Worm (Caenorhabditis elegans) whole organism, midembryonic: ENCODE results near the gene math-33.

ENCODE experiments used
- T22C8.4 ChIP-seq: fragments of 200-800 bp; sonication (Bioruptor generic); IDR thresholded peaks from 2 replicates; pipeline ENCODE4 v1.3.6; 2022; ENCODE audit warnings: missing genetic modification characterization, missing compliant biosample characterization
- cog-1 ChIP-seq: sonication (generic microtip); optimal IDR thresholded peaks from 2 replicates; lab custom pipeline; 2016; ENCODE audit warnings: missing genetic modification characterization, missing compliant biosample characterization
- flt-1 ChIP-seq: fragments of 200-800 bp; sonication (Bioruptor generic); IDR thresholded peaks from 2 replicates; pipeline ENCODE4 v1.3.6; 2022; ENCODE audit warnings: missing genetic modification characterization, missing compliant biosample characterization
- med-1 ChIP-seq: sonication (generic microtip); optimal IDR thresholded peaks from 2 replicates; lab custom pipeline; 2017; ENCODE audit warnings: missing genetic modification characterization, mild to moderate bottlenecking, missing compliant biosample characterization, antibody characterized with exemption, missing genetic modification reagents; ENCODE audit not compliant: insufficient read depth
- ref-1 ChIP-seq: fragments of 200-800 bp; sonication (Bioruptor generic); conservative IDR thresholded peaks from 2 replicates; pipeline ENCODE4 v1.3.6; 2022; ENCODE audit warnings: missing genetic modification reagents, missing genetic modification characterization, missing compliant biosample characterization
- tab-1 ChIP-seq: fragments of 200-800 bp; sonication (Bioruptor generic); IDR thresholded peaks from 2 replicates; pipeline ENCODE4 v1.3.6; 2022; ENCODE audit warnings: missing genetic modification characterization, missing compliant biosample characterization
- ztf-23 ChIP-seq: fragments of 200-800 bp; sonication (Bioruptor generic); IDR thresholded peaks from 2 replicates; pipeline ENCODE4 v1.3.6; 2022; ENCODE audit warnings: missing genetic modification reagents, missing genetic modification characterization, missing compliant biosample characterization
- ztf-29 ChIP-seq: fragments of 200-800 bp; sonication (Bioruptor generic); IDR thresholded peaks from 2 replicates; pipeline ENCODE4 v1.3.6; 2022; ENCODE audit warnings: missing genetic modification reagents, missing genetic modification characterization, missing compliant biosample characterization

DNA sequence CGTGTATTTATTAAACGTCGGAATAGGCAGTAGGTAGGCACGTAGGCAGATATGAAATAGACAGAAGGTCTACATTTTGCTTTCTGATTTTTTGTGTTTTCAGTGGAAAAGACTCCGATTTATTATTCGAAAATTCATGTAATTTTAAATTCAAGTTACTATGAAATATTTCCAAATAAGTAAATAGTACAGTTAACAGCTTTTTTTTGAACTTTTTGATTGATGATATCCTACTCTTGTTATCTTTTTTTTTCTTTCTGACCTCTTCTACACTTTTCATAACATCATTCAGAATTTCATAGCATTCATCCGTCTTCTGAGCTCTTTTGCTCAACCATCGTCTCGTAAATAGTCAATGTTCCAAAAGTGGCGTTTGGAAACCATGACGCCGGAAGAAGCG lies 15.1 kb upstream of the math-33 start, which contains the start of gene cdkl-1:
- TF ChIP-seq flt-1 (no peak), med-1 (no peak), cog-1 (tag; lab: Kevin White, UChicago) (no peak), T22C8.4 (GFP tag; lab: Robert Waterston, UW) (no peak), tab-1 (GFP tag; lab: Robert Waterston, UW) (no peak), ztf-29 (GFP tag; lab: Robert Waterston, UW) (no peak), ztf-23 (no peak), ref-1 (GFP tag; lab: Robert Waterston, UW) (no peak)
